Worm (Caenorhabditis elegans) whole organism, midembryonic: ENCODE results near the gene F02D8.4.

Source experiments
- cog-1 ChIP-seq: sonication (generic microtip); optimal IDR thresholded peaks from 2 replicates; lab custom pipeline; 2016; ENCODE audit warnings: missing genetic modification characterization, missing compliant biosample characterization
- flt-1 ChIP-seq: fragments of 200-800 bp; sonication (Bioruptor generic); IDR thresholded peaks from 2 replicates; pipeline ENCODE4 v1.3.6; 2022; ENCODE audit warnings: missing genetic modification characterization, missing compliant biosample characterization
- klf-2 ChIP-seq: fragments of 200-800 bp; sonication (Bioruptor generic); conservative IDR thresholded peaks from 2 replicates; pipeline ENCODE4 v1.3.6; 2022; ENCODE audit warnings: missing genetic modification reagents, missing genetic modification characterization, missing compliant biosample characterization
- med-1 ChIP-seq: sonication (generic microtip); optimal IDR thresholded peaks from 2 replicates; lab custom pipeline; 2017; ENCODE audit warnings: missing genetic modification characterization, mild to moderate bottlenecking, missing compliant biosample characterization, antibody characterized with exemption, missing genetic modification reagents; ENCODE audit not compliant: insufficient read depth
- ztf-23 ChIP-seq: fragments of 200-800 bp; sonication (Bioruptor generic); IDR thresholded peaks from 2 replicates; pipeline ENCODE4 v1.3.6; 2022; ENCODE audit warnings: missing genetic modification reagents, missing genetic modification characterization, missing compliant biosample characterization
- ztf-29 ChIP-seq: fragments of 200-800 bp; sonication (Bioruptor generic); IDR thresholded peaks from 2 replicates; pipeline ENCODE4 v1.3.6; 2022; ENCODE audit warnings: missing genetic modification reagents, missing genetic modification characterization, missing compliant biosample characterization

DNA sequence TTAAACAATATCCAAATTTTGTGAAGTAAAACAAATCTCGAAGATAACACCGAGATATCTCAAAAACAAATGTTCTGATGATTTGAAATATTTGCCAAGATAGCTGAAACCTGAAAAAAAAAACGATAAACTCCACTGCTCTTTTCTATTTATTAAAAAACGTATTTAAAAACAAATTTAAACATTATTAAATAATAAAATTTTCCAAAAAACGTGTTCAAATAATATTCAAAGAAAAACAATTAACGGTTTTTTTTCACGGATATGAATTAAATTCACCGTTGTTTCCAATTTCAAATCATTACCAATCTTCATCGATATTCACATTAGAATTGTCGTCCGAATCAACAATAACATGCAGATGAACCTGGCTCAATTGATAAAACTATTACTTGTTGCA lies 11.5 kb downstream of the F02D8.4 start, which contains the start of gene irld-14:
- no peak for TF ChIP-seq klf-2 (GFP tag; lab: Robert Waterston, UW)
- no peak for TF ChIP-seq cog-1 (tag; lab: Kevin White, UChicago)
- no peak for TF ChIP-seq med-1
- no peak for TF ChIP-seq ztf-29
- TF ChIP-seq flt-1 (GFP tag; lab: Robert Waterston, UW): no peak
- TF ChIP-seq ztf-23 (GFP tag; lab: Robert Waterston, UW): no peak
